Worm (Caenorhabditis elegans) whole organism, young adult: ENCODE data around the gene heh-1.

Experiments
- B0261.1 ChIP-seq: sonication (generic microtip); optimal IDR thresholded peaks from 2 replicates; lab custom pipeline; 2016; ENCODE audit warnings: mild to moderate bottlenecking, missing genetic modification characterization, moderate library complexity, missing compliant biosample characterization
- B0336.3 ChIP-seq: fragments of 200-800 bp; sonication (Bioruptor generic); IDR thresholded peaks from 2 replicates; pipeline ENCODE4 v1.3.6; 2022; ENCODE audit warnings: missing genetic modification characterization, missing compliant biosample characterization
- C17E4.6 ChIP-seq: fragments of 200-800 bp; sonication (Bioruptor generic); IDR thresholded peaks from 2 replicates; pipeline ENCODE4 v1.3.6; 2022; ENCODE audit warnings: missing genetic modification reagents, missing genetic modification characterization, missing compliant biosample characterization
- F33H1.4 ChIP-seq: fragments of 200-800 bp; sonication (Bioruptor generic); IDR thresholded peaks from 2 replicates; pipeline ENCODE4 v1.3.6; 2022; ENCODE audit warnings: missing genetic modification reagents, missing genetic modification characterization, missing compliant biosample characterization
- F39B2.1 ChIP-seq: fragments of 200-800 bp; sonication (Bioruptor generic); IDR thresholded peaks from 2 replicates; pipeline ENCODE4 v1.3.6; 2022; ENCODE audit warnings: missing genetic modification reagents, missing genetic modification characterization, missing compliant biosample characterization
- F49E8.2 ChIP-seq: sonication (generic microtip); optimal IDR thresholded peaks from 3 replicates; lab custom pipeline; 2017; ENCODE audit warnings: missing genetic modification characterization, mild to moderate bottlenecking, missing compliant biosample characterization, antibody characterized with exemption, moderate library complexity; ENCODE audit not compliant: insufficient read depth
- F52B5.7 ChIP-seq: sonication (generic microtip); optimal IDR thresholded peaks from 2 replicates; lab custom pipeline; 2016; ENCODE audit warnings: mild to moderate bottlenecking, missing genetic modification characterization, missing compliant biosample characterization
- F57C9.4 ChIP-seq: sonication (generic microtip); optimal IDR thresholded peaks from 2 replicates; lab custom pipeline; 2017; ENCODE audit warnings: mild to moderate bottlenecking, missing genetic modification characterization, missing compliant biosample characterization
- Y53F4B.3 ChIP-seq: fragments of 200-800 bp; sonication (Bioruptor generic); IDR thresholded peaks from 2 replicates; pipeline ENCODE4 v1.3.6; 2022; ENCODE audit warnings: missing genetic modification reagents, missing genetic modification characterization, missing compliant biosample characterization
- Y56A3A.18 ChIP-seq: fragments of 200-800 bp; sonication (Bioruptor generic); IDR thresholded peaks from 2 replicates; pipeline ENCODE4 v1.3.6; 2022; ENCODE audit warnings: missing genetic modification reagents, missing genetic modification characterization, missing compliant biosample characterization
- atf-7 ChIP-seq: sonication (generic microtip); optimal IDR thresholded peaks from 2 replicates; lab custom pipeline; 2017; ENCODE audit warnings: mild to moderate bottlenecking, missing genetic modification characterization, missing compliant biosample characterization
- attf-6 ChIP-seq: fragments of 200-800 bp; sonication (Bioruptor generic); IDR thresholded peaks from 2 replicates; pipeline ENCODE4 v1.3.6; 2022; ENCODE audit warnings: missing genetic modification reagents, missing genetic modification characterization, missing compliant biosample characterization
- ceh-27 ChIP-seq: fragments of 200-800 bp; sonication (Bioruptor generic); optimal IDR thresholded peaks from 2 replicates; lab custom pipeline; 2018; ENCODE audit warnings: mild to moderate bottlenecking, missing genetic modification characterization, moderate library complexity, missing compliant biosample characterization
- ceh-58 ChIP-seq: fragments of 200-800 bp; sonication (Bioruptor generic); IDR thresholded peaks from 2 replicates; pipeline ENCODE4 v1.3.6; 2022; ENCODE audit warnings: missing genetic modification characterization, missing compliant biosample characterization
- dox-1 ChIP-seq: fragments of 200-800 bp; sonication (Bioruptor generic); IDR thresholded peaks from 2 replicates; pipeline ENCODE4 v1.3.6; 2022; ENCODE audit warnings: missing genetic modification reagents, missing genetic modification characterization, missing compliant biosample characterization
- dpff-1 ChIP-seq: sonication (generic microtip); optimal IDR thresholded peaks from 2 replicates; lab custom pipeline; 2017; ENCODE audit warnings: mild to moderate bottlenecking, missing genetic modification characterization, missing compliant biosample characterization
- dpl-1 ChIP-seq: fragments of 150-350 bp; optimal IDR thresholded peaks from 2 replicates; lab custom pipeline; 2014; ENCODE audit warnings: missing biosample characterization, missing genetic modification reagents, missing genetic modification characterization
- ets-4 ChIP-seq: fragments of 200-800 bp; sonication (Bioruptor generic); optimal IDR thresholded peaks from 2 replicates; lab custom pipeline; 2018; ENCODE audit warnings: mild to moderate bottlenecking, missing genetic modification characterization, missing compliant biosample characterization
- hmg-1.2 ChIP-seq: fragments of 200-800 bp; sonication (Bioruptor generic); IDR thresholded peaks from 2 replicates; pipeline ENCODE4 v1.3.6; 2022; ENCODE audit warnings: missing genetic modification reagents, missing genetic modification characterization, missing compliant biosample characterization
- hrde-1 ChIP-seq: sonication (generic microtip); optimal IDR thresholded peaks from 2 replicates; lab custom pipeline; 2016; ENCODE audit warnings: missing genetic modification characterization, mild to moderate bottlenecking, missing compliant biosample characterization, moderate library complexity, missing genotype, missing genetic modification reagents, borderline replicate concordance
- lag-1 ChIP-seq: fragments of 200-800 bp; sonication (Bioruptor generic); IDR thresholded peaks from 2 replicates; pipeline ENCODE4 v1.3.6; 2022; ENCODE audit warnings: missing genetic modification reagents, missing genetic modification characterization, missing compliant biosample characterization
- lin-35 ChIP-seq, 3 experiments: fragments of 150-350 bp in 2 of 3; sonication (generic microtip) in 1 of 3; optimal IDR thresholded peaks; 2 replicates each; lab custom pipeline; 2014 to 2018; ENCODE audit warnings: missing biosample characterization in 3 of 3, missing genetic modification characterization in 3 of 3, missing genetic modification reagents in 3 of 3
- lin-40 ChIP-seq: sonication (generic microtip); optimal IDR thresholded peaks from 2 replicates; lab custom pipeline; 2016; ENCODE audit warnings: missing genetic modification characterization, mild to moderate bottlenecking, missing compliant biosample characterization, missing genotype, missing genetic modification reagents
- lir-1 ChIP-seq: fragments of 200-800 bp; sonication (Bioruptor generic); conservative IDR thresholded peaks from 2 replicates; pipeline ENCODE4 v1.3.6; 2022; ENCODE audit warnings: missing genetic modification reagents, missing genetic modification characterization, missing compliant biosample characterization
- lsy-27 ChIP-seq: sonication (generic microtip); optimal IDR thresholded peaks from 2 replicates; lab custom pipeline; 2017; ENCODE audit warnings: missing genetic modification characterization, mild to moderate bottlenecking, missing compliant biosample characterization, antibody characterized with exemption, missing genotype, borderline replicate concordance; ENCODE audit not compliant: insufficient read depth
- madf-10 ChIP-seq: sonication (generic microtip); optimal IDR thresholded peaks from 2 replicates; lab custom pipeline; 2016; ENCODE audit warnings: mild to moderate bottlenecking, missing genetic modification characterization, missing compliant biosample characterization
- madf-6 ChIP-seq: fragments of 200-800 bp; sonication (Bioruptor generic); IDR thresholded peaks from 2 replicates; pipeline ENCODE4 v1.3.6; 2022; ENCODE audit warnings: missing genetic modification reagents, missing genetic modification characterization, missing compliant biosample characterization
- madf-8 ChIP-seq: fragments of 200-800 bp; sonication (Bioruptor generic); conservative IDR thresholded peaks from 2 replicates; pipeline ENCODE4 v1.3.6; 2022; ENCODE audit warnings: missing genetic modification reagents, missing genetic modification characterization, missing compliant biosample characterization
- nhr-27 ChIP-seq: fragments of 200-800 bp; sonication (Bioruptor generic); optimal IDR thresholded peaks from 2 replicates; lab custom pipeline; 2018; ENCODE audit warnings: mild to moderate bottlenecking, missing genetic modification characterization, moderate library complexity, missing compliant biosample characterization
- pbrm-1 ChIP-seq: fragments of 200-800 bp; sonication (Bioruptor generic); IDR thresholded peaks from 2 replicates; pipeline ENCODE4 v1.3.6; 2022; ENCODE audit warnings: missing genetic modification reagents, missing genetic modification characterization, missing compliant biosample characterization
- rec-8 ChIP-seq, 2 experiments: sonication (generic microtip); optimal IDR thresholded peaks; 2 replicates each; lab custom pipeline; 2016; ENCODE audit warnings: mild to moderate bottlenecking in 2 of 2, missing genetic modification characterization in 2 of 2, missing genetic modification reagents in 2 of 2, missing genotype in 2 of 2, missing biosample characterization in 1 of 2, missing compliant biosample characterization in 1 of 2, moderate library complexity in 1 of 2
- rpc-1 ChIP-seq, 2 experiments: fragments of 150-350 bp in 1 of 2; sonication (generic microtip) in 1 of 2; optimal IDR thresholded peaks; 2 replicates each; lab custom pipeline; 2014 to 2018; ENCODE audit warnings: missing biosample characterization in 1 of 2, missing genetic modification characterization in 1 of 2, missing genetic modification reagents in 1 of 2, missing genotype in 1 of 2
- snpc-4 ChIP-seq, 5 experiments: fragments of 150-350 bp in 1 of 5; sonication (generic microtip) in 4 of 5; optimal IDR thresholded peaks; 2 replicates each; lab custom pipeline; 2014 to 2018; ENCODE audit warnings: missing genetic modification characterization in 5 of 5, missing biosample characterization in 3 of 5, antibody characterized with exemption in 2 of 5, mild to moderate bottlenecking in 2 of 5, missing compliant biosample characterization in 2 of 5, missing genotype in 2 of 5, moderate library complexity in 2 of 5, missing genetic modification reagents in 1 of 5
- tbp1 ChIP-seq: fragments of 200-800 bp; sonication (Bioruptor generic); optimal IDR thresholded peaks from 2 replicates; lab custom pipeline; 2018; ENCODE audit warnings: mild to moderate bottlenecking, missing genetic modification characterization, missing compliant biosample characterization
- tbx-9 ChIP-seq: sonication (generic microtip); optimal IDR thresholded peaks from 2 replicates; lab custom pipeline; 2016; ENCODE audit warnings: borderline replicate concordance, missing genetic modification characterization, inconsistent platforms, missing compliant biosample characterization
- zfh-2 ChIP-seq: fragments of 200-800 bp; sonication (Bioruptor generic); conservative IDR thresholded peaks from 2 replicates; pipeline ENCODE4 v1.3.6; 2022; ENCODE audit warnings: missing genetic modification reagents, missing genetic modification characterization, missing compliant biosample characterization
- ztf-22 ChIP-seq: fragments of 200-800 bp; sonication (Bioruptor generic); optimal IDR thresholded peaks from 2 replicates; lab custom pipeline; 2018; ENCODE audit warnings: mild to moderate bottlenecking, missing genetic modification characterization, moderate library complexity, missing compliant biosample characterization
- ztf-25 ChIP-seq: fragments of 200-800 bp; sonication (Bioruptor generic); IDR thresholded peaks from 2 replicates; pipeline ENCODE4 v1.3.6; 2022; ENCODE audit warnings: missing genetic modification reagents, missing genetic modification characterization, missing compliant biosample characterization
- ztf-28 ChIP-seq: fragments of 200-800 bp; sonication (Bioruptor generic); IDR thresholded peaks from 2 replicates; pipeline ENCODE4 v1.3.6; 2022; ENCODE audit warnings: missing genetic modification reagents, missing genetic modification characterization, missing compliant biosample characterization

Gene heh-1

ce11 chrIII:3191729-3192128 is 7.6 kb downstream of the heh-1 start (continued):
- TF ChIP-seq tbx-9 (tag; lab: Kevin White, UChicago) (no peak), Y56A3A.18 (GFP tag; lab: Robert Waterston, UW) (no peak), lag-1 (GFP tag; lab: Robert Waterston, UW) (no peak), ztf-22 (GFP tag; lab: Kevin White, UChicago) (no peak), hrde-1 (tag; lab: Kevin White, UChicago) (no peak), hmg-1.2 (GFP tag; lab: Robert Waterston, UW) (0 out of 2 replicates have a peak, but pooled peaks have one; percentile 19), tbp1 (GFP tag; lab: Kevin White, UChicago) (peak; percentile 83), B0336.3 (GFP tag; lab: Robert Waterston, UW) (no peak), nhr-27 (tag; lab: Kevin White, UChicago) (no peak), lin-35 (GFP tag; optimal IDR thresholded peaks at IDR 0.05; lab: Kevin White, UChicago) (no peak), madf-8 (GFP tag; lab: Robert Waterston, UW) (no peak), F49E8.2 (no peak), Y53F4B.3 (GFP tag; lab: Robert Waterston, UW) (no peak), C17E4.6 (no peak), zfh-2 (no peak), dpff-1 (tag; lab: Kevin White, UChicago) (no peak), B0261.1 (tag; lab: Kevin White, UChicago) (peak; percentile 63), rec-8 (tag; optimal IDR thresholded peaks at IDR 0.05; lab: Kevin White, UChicago) (peak in 1 of 2 experiments; percentile 34)

- TF ChIP-seq atf-7 (tag; lab: Kevin White, UChicago) = no peak
- TF ChIP-seq lsy-27 = no peak
- TF ChIP-seq madf-10 (tag; lab: Kevin White, UChicago) = no peak
- no peak for TF ChIP-seq lir-1 (GFP tag; lab: Robert Waterston, UW)
- TF ChIP-seq, all 124 proteins: peak for 0
Observed at ce11 chrIII:3191195-3191594, 8.1 kb downstream of the heh-1 start, which contains the start of gene R148.8. TSS of gene R148.8 (plus strand) at chrIII:3191495.

ce11 chrIII:3190660-3191059 is 8.7 kb downstream of the heh-1 start:
- no peak for TF ChIP-seq ztf-28 (GFP tag; lab: Robert Waterston, UW)
- no peak for TF ChIP-seq attf-6 (GFP tag; lab: Robert Waterston, UW)
- TF ChIP-seq tbp1 (GFP tag; lab: Kevin White, UChicago) = peak; percentile 78
- no peak for TF ChIP-seq dox-1 (GFP tag; lab: Robert Waterston, UW)
- TF ChIP-seq B0261.1 (tag; lab: Kevin White, UChicago) = peak; percentile 46
- no peak for TF ChIP-seq madf-6 (GFP tag; lab: Robert Waterston, UW)
- TF ChIP-seq rpc-1 (optimal IDR thresholded peaks at IDR 0.05; lab: Kevin White, UChicago) = peak; percentile 25
- peak; percentile 58 for TF ChIP-seq rpc-1 (tag; optimal IDR thresholded peaks at IDR 0.05; lab: Kevin White, UChicago)
- no peak for TF ChIP-seq C17E4.6
- TF ChIP-seq, all 124 proteins: peak for 3

- TF ChIP-seq B0261.1 (tag; lab: Kevin White, UChicago) (peak; percentile 54), dpff-1 (tag; lab: Kevin White, UChicago) (no peak), tbp1 (GFP tag; lab: Kevin White, UChicago) (peak; percentile 80), rpc-1 (optimal IDR thresholded peaks at IDR 0.05; lab: Kevin White, UChicago) (peak; percentile 36), rpc-1 (tag; optimal IDR thresholded peaks at IDR 0.05; lab: Kevin White, UChicago) (peak; percentile 66), ets-4 (GFP tag; lab: Kevin White, UChicago) (no peak)
- TF ChIP-seq, all 124 proteins: peak for 3
Observed at ce11 chrIII:3188564-3188963, 10.8 kb downstream of the heh-1 start.

ce11 chrIII:3185980-3186379 is 13.3 kb downstream of the heh-1 start, which contains the start of gene mks-1:
TSS of gene mks-1 (plus strand) at chrIII:3186280.
- TF ChIP-seq tbp1 (GFP tag; lab: Kevin White, UChicago) (peak; percentile 71), tbx-9 (tag; lab: Kevin White, UChicago) (no peak), F39B2.1 (GFP tag; lab: Robert Waterston, UW) (no peak), dpl-1 (GFP tag; lab: Kevin White, UChicago) (no peak), F57C9.4 (tag; lab: Kevin White, UChicago) (no peak), zfh-2 (no peak), F52B5.7 (tag; lab: Kevin White, UChicago) (no peak), snpc-4 (GFP tag; optimal IDR thresholded peaks at IDR 0.05; lab: Kevin White, UChicago) (no peak), snpc-4 (tag; optimal IDR thresholded peaks at IDR 0.05; lab: Kevin White, UChicago) (no peak), lin-40 (tag; lab: Kevin White, UChicago) (no peak), F33H1.4 (GFP tag; lab: Robert Waterston, UW) (no peak), ztf-25 (GFP tag; lab: Robert Waterston, UW) (no peak), ceh-27 (no peak), ceh-58 (no peak), pbrm-1 (GFP tag; lab: Robert Waterston, UW) (no peak)
